Fruit fly (Drosophila melanogaster): Measurements from ENCODE around the gene Nrt.

Gene Nrt

DNA sequence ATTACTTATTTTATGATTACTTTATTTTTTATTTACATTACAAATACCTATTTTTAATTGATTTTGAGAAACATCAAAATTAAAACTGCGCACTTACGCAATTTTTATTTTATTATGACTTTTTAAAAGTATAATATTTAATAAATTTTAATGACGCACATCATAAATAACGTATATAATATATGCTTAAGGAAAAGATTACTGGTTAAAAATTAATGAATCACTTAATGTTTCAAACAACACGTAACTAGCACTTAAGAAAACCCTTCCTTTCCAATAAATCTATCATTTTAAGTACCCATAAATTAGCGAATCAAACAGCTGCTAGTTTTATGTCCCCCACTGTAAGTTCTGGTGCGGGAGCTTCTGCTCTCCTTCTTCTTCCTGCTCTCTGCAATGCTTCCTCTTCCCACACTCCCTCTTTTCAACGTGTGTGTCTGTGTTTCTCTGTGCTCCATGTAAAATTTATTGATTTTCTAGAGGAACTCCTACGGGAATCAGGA is 41.0 kb downstream of the Nrt start (continued):
- no peak for TF ChIP-seq Myb (GFP tag; optimal IDR thresholded peaks at IDR 0.05)
- TF ChIP-seq BtbVII (GFP tag; optimal IDR thresholded peaks at IDR 0.05), result peak; percentile 85
- no peak; the same call in 1 of the 2 replicates for TF ChIP-seq ara (GFP tag; IDR thresholded peaks at IDR 0.05)
- peak; percentile 57 for TF ChIP-seq Blimp-1 (GFP tag; optimal IDR thresholded peaks at IDR 0.05)
- TF ChIP-seq trem (tag; optimal IDR thresholded peaks at IDR 0.05), result peak; percentile 38
- no peak for TF ChIP-seq nau (GFP tag; optimal IDR thresholded peaks at IDR 0.05)
- TF ChIP-seq sim (GFP tag; IDR thresholded peaks at IDR 0.05), result no peak
- TF ChIP-seq CG10565 (GFP tag; optimal IDR thresholded peaks at IDR 0.05), result no peak
- no peak for TF ChIP-seq pan (optimal IDR thresholded peaks at IDR 0.05)
- no peak for TF ChIP-seq pan (GFP tag; optimal IDR thresholded peaks at IDR 0.05 in 1 of 2, IDR thresholded peaks at IDR 0.05 in 1 of 2)
- peak; percentile 42 for TF ChIP-seq CG11723 (GFP tag; optimal IDR thresholded peaks at IDR 0.05)
- TF ChIP-seq CG18476 (GFP tag; optimal IDR thresholded peaks at IDR 0.05), result no peak
- TF ChIP-seq ssp (GFP tag; IDR thresholded peaks at IDR 0.05), result 0 out of 2 replicates have a peak, but pooled peaks have one; percentile 5
- peak; percentile 88 for TF ChIP-seq Sox100B (GFP tag; optimal IDR thresholded peaks at IDR 0.05)
- TF ChIP-seq CG2129 (GFP tag; IDR thresholded peaks at IDR 0.05; ENCODE audit: partially characterized antibody), result no peak
- TF ChIP-seq CG6791 (GFP tag; IDR thresholded peaks at IDR 0.05; ENCODE audit: partially characterized antibody), result no peak
- no peak for TF ChIP-seq sd (tag; optimal IDR thresholded peaks at IDR 0.05)
- no peak for TF ChIP-seq Ets97D (GFP tag; optimal IDR thresholded peaks at IDR 0.05)
- TF ChIP-seq Dip2 (GFP tag; IDR thresholded peaks at IDR 0.05), result no peak
- no peak for TF ChIP-seq psq (GFP tag; optimal IDR thresholded peaks at IDR 0.05)
- TF ChIP-seq Ptx1 (GFP tag; IDR thresholded peaks at IDR 0.05), result peak; percentile 32; the same call in 1 of the 2 replicates
- TF ChIP-seq maf-S (GFP tag; optimal IDR thresholded peaks at IDR 0.05), result no peak
- no peak; the same call in 2 of the 3 replicates for TF ChIP-seq Aef1 (GFP tag; IDR thresholded peaks at IDR 0.05)
- no peak for TF ChIP-seq en (GFP tag; optimal IDR thresholded peaks at IDR 0.05)
- TF ChIP-seq Hr51 (GFP tag; optimal IDR thresholded peaks at IDR 0.05), result peak in 1 of 2 experiments; percentile 76
- TF ChIP-seq shn (GFP tag; optimal IDR thresholded peaks at IDR 0.05), result no peak
- TF ChIP-seq CG9817 (tag; optimal IDR thresholded peaks at IDR 0.05), result peak; percentile 57
- TF ChIP-seq CG10979 (tag; optimal IDR thresholded peaks at IDR 0.05), result peak; percentile 84
- peak; percentile 70 for TF ChIP-seq CG9727 (GFP tag; optimal IDR thresholded peaks at IDR 0.05)
- peak; percentile 36 for TF ChIP-seq nerfin-1 (tag; optimal IDR thresholded peaks at IDR 0.05)
- TF ChIP-seq CG7963 (GFP tag; IDR thresholded peaks at IDR 0.05; ENCODE audit: partially characterized antibody), result no peak
- no peak for TF ChIP-seq vnd (GFP tag; IDR thresholded peaks at IDR 0.05; ENCODE audit: partially characterized antibody)
- no peak for TF ChIP-seq insv (GFP tag; optimal IDR thresholded peaks at IDR 0.05)
- no peak for TF ChIP-seq wek (GFP tag; optimal IDR thresholded peaks at IDR 0.05)
- peak; percentile 43 for TF ChIP-seq ap (GFP tag; IDR thresholded peaks at IDR 0.05)
- no peak for TF ChIP-seq inv (GFP tag; IDR thresholded peaks at IDR 0.05; ENCODE audit: partially characterized antibody)
- TF ChIP-seq CG11398 (GFP tag; optimal IDR thresholded peaks at IDR 0.05), result no peak
- TF ChIP-seq otp (GFP tag; IDR thresholded peaks at IDR 0.05), result no peak
- TF ChIP-seq ftz-f1 (GFP tag; optimal IDR thresholded peaks at IDR 0.05), result no peak
- TF ChIP-seq trh (GFP tag; optimal IDR thresholded peaks at IDR 0.05), result no peak
- peak; percentile 23 for TF ChIP-seq CG12071 (GFP tag; optimal IDR thresholded peaks at IDR 0.05)
- peak in 1 of 2 experiments; percentile 27 for TF ChIP-seq Trl (optimal IDR thresholded peaks at IDR 0.05)
- no peak for TF ChIP-seq Trl (GFP tag; optimal IDR thresholded peaks at IDR 0.05)
- TF ChIP-seq Dref (GFP tag; IDR thresholded peaks at IDR 0.05), result no peak
- no peak for TF ChIP-seq CG8765 (GFP tag; IDR thresholded peaks at IDR 0.05)
- peak; percentile 36 for TF ChIP-seq Chrac-16 (GFP tag; optimal IDR thresholded peaks at IDR 0.05)
- no peak for TF ChIP-seq CG12299 (tag; optimal IDR thresholded peaks at IDR 0.05)
- no peak for TF ChIP-seq stwl (tag; optimal IDR thresholded peaks at IDR 0.05)
- TF ChIP-seq CG17328 (GFP tag; IDR thresholded peaks at IDR 0.05), result peak; percentile 55; the same call in 1 of the 2 replicates
- TF ChIP-seq CG32767 (GFP tag; IDR thresholded peaks at IDR 0.05), result no peak
- TF ChIP-seq Nf-YC (tag; optimal IDR thresholded peaks at IDR 0.05), result peak; percentile 62

All from whole organism, embryonic.